Worm (Caenorhabditis elegans) whole organism, late embryonic: ENCODE measurements around the gene metl-2.
A peak's percentile ranks its signal among the peaks of the same experiment; 100 is the strongest.

ENCODE experiments used
- C38D4.7 ChIP-seq: fragments of 200-800 bp; sonication (Bioruptor generic); optimal IDR thresholded peaks from 2 replicates; lab custom pipeline; 2018; ENCODE audit warnings: mild to moderate bottlenecking, missing genetic modification characterization, moderate library complexity, missing compliant biosample characterization
- F13H6.1 ChIP-seq: sonication (generic microtip); optimal IDR thresholded peaks from 2 replicates; lab custom pipeline; 2016; ENCODE audit warnings: missing genetic modification characterization, missing compliant biosample characterization
- K09A11.1 ChIP-seq: sonication (generic microtip); optimal IDR thresholded peaks from 2 replicates; lab custom pipeline; 2017; ENCODE audit warnings: antibody characterized with exemption, mild to moderate bottlenecking, missing genetic modification characterization, missing compliant biosample characterization; ENCODE audit not compliant: insufficient read depth
- Y22D7AL.16 ChIP-seq: sonication (generic microtip); optimal IDR thresholded peaks from 2 replicates; lab custom pipeline; 2016; ENCODE audit warnings: missing genetic modification characterization, missing compliant biosample characterization
- ahr-1 ChIP-seq: sonication (generic microtip); optimal IDR thresholded peaks from 2 replicates; lab custom pipeline; 2016; ENCODE audit warnings: missing genetic modification characterization, missing compliant biosample characterization
- ama-1 ChIP-seq: fragments of 150-350 bp; optimal IDR thresholded peaks from 2 replicates; lab custom pipeline; 2014
- ceh-2 ChIP-seq: sonication (generic microtip); optimal IDR thresholded peaks from 2 replicates; lab custom pipeline; 2016; ENCODE audit warnings: missing genotype, missing genetic modification characterization, missing compliant biosample characterization
- ceh-31 ChIP-seq: sonication (generic microtip); optimal IDR thresholded peaks from 2 replicates; lab custom pipeline; 2016; ENCODE audit warnings: missing genetic modification characterization, missing compliant biosample characterization
- ceh-48 ChIP-seq: sonication (generic microtip); optimal IDR thresholded peaks from 2 replicates; lab custom pipeline; 2016; ENCODE audit warnings: missing genetic modification characterization, inconsistent platforms, missing compliant biosample characterization
- ceh-6 ChIP-seq: fragments of 200-800 bp; sonication (Bioruptor generic); optimal IDR thresholded peaks from 2 replicates; lab custom pipeline; 2018; ENCODE audit warnings: mild to moderate bottlenecking, missing genetic modification characterization, missing compliant biosample characterization
- ceh-9 ChIP-seq: sonication (generic microtip); optimal IDR thresholded peaks from 2 replicates; lab custom pipeline; 2016; ENCODE audit warnings: mild to moderate bottlenecking, missing genetic modification characterization, inconsistent platforms, missing compliant biosample characterization
- dmd-4 ChIP-seq: sonication (generic microtip); optimal IDR thresholded peaks from 2 replicates; lab custom pipeline; 2016; ENCODE audit warnings: borderline replicate concordance, missing genetic modification characterization, missing compliant biosample characterization
- elt-2 ChIP-seq: sonication (generic microtip); optimal IDR thresholded peaks from 2 replicates; lab custom pipeline; 2016; ENCODE audit warnings: missing genetic modification reagents, missing genetic modification characterization, missing compliant biosample characterization
- ets-4 ChIP-seq: sonication (generic microtip); optimal IDR thresholded peaks from 2 replicates; lab custom pipeline; 2016; ENCODE audit warnings: missing genetic modification characterization, missing compliant biosample characterization
- eyg-1 ChIP-seq: sonication (generic microtip); optimal IDR thresholded peaks from 2 replicates; lab custom pipeline; 2016; ENCODE audit warnings: missing genotype, missing genetic modification characterization, missing compliant biosample characterization
- fax-1 ChIP-seq: sonication (generic microtip); optimal IDR thresholded peaks from 2 replicates; lab custom pipeline; 2016; ENCODE audit warnings: missing genotype, missing genetic modification characterization, missing compliant biosample characterization
- fkh-10 ChIP-seq: fragments of 150-350 bp; optimal IDR thresholded peaks from 2 replicates; lab custom pipeline; 2014; ENCODE audit warnings: missing biosample characterization, missing genetic modification reagents, missing genetic modification characterization
- fkh-6 ChIP-seq: sonication (generic microtip); optimal IDR thresholded peaks from 2 replicates; lab custom pipeline; 2016; ENCODE audit warnings: missing genetic modification characterization, missing compliant biosample characterization
- lim-6 ChIP-seq: sonication (generic microtip); optimal IDR thresholded peaks from 2 replicates; lab custom pipeline; 2016; ENCODE audit warnings: missing genetic modification characterization, missing compliant biosample characterization
- mec-3 ChIP-seq: sonication (generic microtip); optimal IDR thresholded peaks from 2 replicates; lab custom pipeline; 2016; ENCODE audit warnings: borderline replicate concordance, missing genetic modification characterization, missing compliant biosample characterization
- nfya-1 ChIP-seq: sonication (generic microtip); optimal IDR thresholded peaks from 2 replicates; lab custom pipeline; 2017; ENCODE audit warnings: missing genetic modification characterization, mild to moderate bottlenecking, missing compliant biosample characterization, antibody characterized with exemption, moderate library complexity
- npax-4 ChIP-seq: sonication (generic microtip); optimal IDR thresholded peaks from 2 replicates; lab custom pipeline; 2016; ENCODE audit warnings: missing genetic modification characterization, missing compliant biosample characterization
- pag-3 ChIP-seq: sonication (generic microtip); optimal IDR thresholded peaks from 2 replicates; lab custom pipeline; 2016; ENCODE audit warnings: missing compliant biosample characterization, missing genetic modification characterization, borderline replicate concordance
- pax-1 ChIP-seq: fragments of 150-350 bp; optimal IDR thresholded peaks from 2 replicates; lab custom pipeline; 2014; ENCODE audit warnings: missing biosample characterization, missing genetic modification characterization
- pha-2 ChIP-seq: sonication (generic microtip); optimal IDR thresholded peaks from 2 replicates; lab custom pipeline; 2017; ENCODE audit warnings: mild to moderate bottlenecking, missing genetic modification characterization, missing compliant biosample characterization
- pros-1 ChIP-seq: fragments of 150-350 bp; optimal IDR thresholded peaks from 2 replicates; lab custom pipeline; 2014; ENCODE audit warnings: missing biosample characterization, missing genetic modification reagents, missing genetic modification characterization
- ref-2 ChIP-seq: sonication (generic microtip); optimal IDR thresholded peaks from 2 replicates; lab custom pipeline; 2016; ENCODE audit warnings: missing genetic modification characterization, missing compliant biosample characterization
- rnt-1 ChIP-seq: sonication (generic microtip); optimal IDR thresholded peaks from 2 replicates; lab custom pipeline; 2016; ENCODE audit warnings: missing genetic modification characterization, missing compliant biosample characterization
- sdc-2 ChIP-seq: sonication (generic microtip); optimal IDR thresholded peaks from 2 replicates; lab custom pipeline; 2016; ENCODE audit warnings: missing genotype, missing genetic modification characterization, missing compliant biosample characterization
- sox-2 ChIP-seq: fragments of 200-800 bp; sonication (Bioruptor generic); IDR thresholded peaks from 2 replicates; pipeline ENCODE4 v1.3.6; 2022; ENCODE audit warnings: missing genetic modification reagents, missing genetic modification characterization, missing compliant biosample characterization
- sox-4 ChIP-seq: sonication (generic microtip); optimal IDR thresholded peaks from 2 replicates; lab custom pipeline; 2017; ENCODE audit warnings: mild to moderate bottlenecking, missing genetic modification characterization, inconsistent platforms, missing compliant biosample characterization
- syd-9 ChIP-seq: sonication (generic microtip); optimal IDR thresholded peaks from 2 replicates; lab custom pipeline; 2016; ENCODE audit warnings: mild to moderate bottlenecking, missing genetic modification characterization, moderate library complexity, missing compliant biosample characterization
- unc-55 ChIP-seq: sonication (generic microtip); optimal IDR thresholded peaks from 2 replicates; lab custom pipeline; 2017; ENCODE audit warnings: missing biosample characterization, missing genetic modification reagents, missing genetic modification characterization

The metl-2 gene

DNA sequence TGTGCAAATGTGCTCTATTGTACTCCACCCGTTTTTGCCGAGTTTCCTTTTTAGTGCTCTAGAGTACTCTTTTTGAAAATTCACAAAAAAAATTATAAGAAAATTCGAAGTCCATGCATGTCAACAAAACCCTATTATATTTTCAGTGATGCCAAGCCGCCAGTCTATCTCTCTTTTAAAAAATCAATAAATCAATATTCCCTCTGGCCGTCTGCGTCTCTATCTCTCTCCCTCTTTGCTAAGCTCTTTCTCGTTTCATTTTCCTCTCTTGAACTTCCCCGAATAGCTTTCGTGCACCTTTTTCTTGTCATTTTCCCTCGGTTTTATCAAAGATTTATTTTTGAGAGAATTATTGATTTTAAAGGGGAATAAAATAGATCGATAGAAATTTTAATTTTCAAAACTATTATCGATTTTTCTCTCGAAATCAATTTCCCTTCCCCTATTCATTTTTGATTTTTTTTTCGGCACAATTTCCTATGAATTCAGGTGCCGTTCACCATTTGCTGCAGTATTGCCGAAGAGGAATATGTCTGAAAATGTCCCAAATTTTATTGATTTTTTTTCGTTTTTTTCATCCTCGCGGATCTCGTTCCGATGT lies 17.1 kb upstream of the metl-2 start:
- TF ChIP-seq mec-3 (tag; lab: Kevin White, UChicago) (no peak), lim-6 (no peak), ceh-48 (tag; lab: Kevin White, UChicago) (peak; percentile 42), nfya-1 (tag; lab: Kevin White, UChicago) (no peak)

DNA sequence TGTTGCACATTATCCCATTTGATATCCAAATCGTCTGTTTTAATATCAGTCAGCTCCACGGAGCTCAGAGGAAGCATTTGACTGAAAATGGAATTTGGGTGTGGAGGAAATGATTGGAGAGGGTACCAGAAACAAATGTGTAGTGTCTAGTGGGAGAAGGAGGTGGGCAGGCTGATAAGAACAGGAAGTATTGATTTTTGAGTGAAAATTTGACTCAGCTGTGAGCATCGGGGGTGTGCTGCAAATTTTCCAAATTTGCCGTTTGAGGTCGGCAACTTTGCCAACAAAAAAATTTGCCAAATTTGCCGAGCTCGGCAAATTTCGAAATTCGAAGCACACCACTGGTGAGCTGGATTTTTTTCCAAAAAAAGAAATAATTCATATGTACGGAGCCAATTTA lies 11.6 kb upstream of the metl-2 start, which contains the start of gene Y53F4B.1:
Gene Y53F4B.1 (minus strand): TSS at position 101 of the 400 bp plus-strand sequence.
- no peak for TF ChIP-seq K09A11.1

DNA sequence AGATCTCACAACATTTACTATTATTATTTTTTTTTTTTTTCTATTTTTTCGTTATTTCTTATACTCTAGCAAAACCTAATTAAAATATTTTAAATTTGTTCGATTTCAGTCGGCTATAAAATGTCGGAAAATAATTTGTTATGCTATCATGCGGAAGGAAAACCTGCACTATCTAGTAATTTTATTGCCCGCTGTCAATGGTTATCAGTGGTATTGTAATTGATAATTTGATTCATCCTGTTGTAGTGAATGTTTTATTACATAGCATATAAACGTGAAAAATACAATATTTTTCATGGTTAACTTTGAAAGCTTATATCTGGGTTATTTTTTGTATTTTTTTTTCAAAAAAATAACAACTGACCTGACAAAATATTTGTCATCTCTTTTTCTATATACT lies 10.4 kb upstream of the metl-2 start:
- TF ChIP-seq rnt-1 (tag; lab: Kevin White, UChicago) (no peak), eyg-1 (no peak), pha-2 (tag; lab: Kevin White, UChicago) (no peak), elt-2 (tag; lab: Kevin White, UChicago) (peak; percentile 77)

DNA sequence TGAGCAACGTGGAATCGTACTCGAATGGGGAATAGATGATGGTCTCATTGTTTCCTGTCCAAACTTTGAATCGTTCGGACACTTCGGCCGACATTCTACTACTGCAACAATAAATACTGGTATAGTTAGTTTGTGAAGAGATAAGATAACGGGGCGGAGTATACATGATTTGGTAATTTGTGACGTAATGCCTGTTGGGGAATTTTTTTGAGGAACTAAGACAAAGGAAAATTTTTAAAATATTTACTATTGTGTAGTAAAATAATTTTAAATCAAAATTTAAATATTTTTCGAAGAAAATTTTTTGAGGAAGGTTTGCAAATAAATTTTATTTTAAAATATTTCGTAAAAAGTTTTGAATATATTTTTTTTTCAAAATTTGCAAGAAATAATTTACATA lies 5.7 kb upstream of the metl-2 start, which contains the start of gene elo-9:
Gene elo-9 (minus strand): TSS at position 101 of the 400 bp plus-strand sequence.
- TF ChIP-seq ahr-1 (no peak), elt-2 (tag; lab: Kevin White, UChicago) (peak; percentile 17)

DNA sequence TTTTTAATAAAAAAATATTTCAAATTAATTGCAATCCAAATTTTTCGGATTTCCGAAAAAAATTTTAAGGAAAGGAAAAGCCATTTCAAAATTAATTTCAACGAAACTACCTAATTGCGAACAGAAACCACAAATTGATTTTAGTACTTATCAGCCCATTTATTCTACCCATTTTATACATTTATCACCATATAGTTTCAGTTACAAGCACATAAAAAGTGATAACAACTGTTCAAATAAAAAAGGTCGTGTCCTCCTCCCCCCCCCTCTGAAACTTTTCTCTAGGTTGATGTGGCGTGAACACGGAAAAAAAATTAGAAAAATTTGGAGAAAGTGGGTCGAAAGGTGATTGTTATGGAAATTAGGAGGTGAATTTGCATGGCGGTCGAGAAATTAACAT lies 4.8 kb upstream of the metl-2 start:
- TF ChIP-seq sdc-2 (tag; lab: Kevin White, UChicago) (no peak), elt-2 (tag; lab: Kevin White, UChicago) (peak; percentile 62)

DNA sequence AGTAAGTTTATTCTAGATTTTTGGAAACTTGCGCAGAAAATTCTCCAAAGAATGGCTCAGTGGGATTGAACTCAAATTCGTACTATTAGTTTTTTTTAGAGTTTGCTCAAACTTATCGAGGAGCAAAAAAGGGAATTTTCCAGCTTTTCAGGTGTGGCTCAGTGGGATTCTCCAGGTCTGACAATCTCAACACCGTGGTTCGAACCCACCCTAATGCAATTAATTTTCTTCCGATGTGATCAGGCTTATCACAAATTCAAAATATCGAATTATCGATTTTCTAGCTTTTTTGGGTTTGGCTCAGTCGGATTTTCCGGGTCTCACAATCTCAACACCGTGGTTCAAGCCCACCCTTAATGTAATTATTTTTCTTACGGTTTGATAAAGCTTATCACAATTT lies 3.3 kb upstream of the metl-2 start:
- TF ChIP-seq ref-2 (tag; lab: Kevin White, UChicago) (no peak), npax-4 (no peak), pros-1 (tag; lab: Kevin White, UChicago) (no peak), eyg-1 (no peak), fax-1 (tag; lab: Kevin White, UChicago) (no peak), K09A11.1 (no peak), pag-3 (tag; lab: Kevin White, UChicago) (no peak), pax-1 (no peak), ceh-2 (tag; lab: Kevin White, UChicago) (no peak), unc-55 (GFP tag; lab: Kevin White, UChicago) (no peak), fkh-6 (tag; lab: Kevin White, UChicago) (no peak), dmd-4 (tag; lab: Kevin White, UChicago) (no peak), sox-4 (tag; lab: Kevin White, UChicago) (no peak), C38D4.7 (GFP tag; lab: Kevin White, UChicago) (no peak), F13H6.1 (tag; lab: Kevin White, UChicago) (no peak), ceh-9 (tag; lab: Kevin White, UChicago) (no peak), ets-4 (tag; lab: Kevin White, UChicago) (no peak), ceh-6 (GFP tag; lab: Kevin White, UChicago) (no peak), sox-2 (no peak), Y22D7AL.16 (no peak)

DNA sequence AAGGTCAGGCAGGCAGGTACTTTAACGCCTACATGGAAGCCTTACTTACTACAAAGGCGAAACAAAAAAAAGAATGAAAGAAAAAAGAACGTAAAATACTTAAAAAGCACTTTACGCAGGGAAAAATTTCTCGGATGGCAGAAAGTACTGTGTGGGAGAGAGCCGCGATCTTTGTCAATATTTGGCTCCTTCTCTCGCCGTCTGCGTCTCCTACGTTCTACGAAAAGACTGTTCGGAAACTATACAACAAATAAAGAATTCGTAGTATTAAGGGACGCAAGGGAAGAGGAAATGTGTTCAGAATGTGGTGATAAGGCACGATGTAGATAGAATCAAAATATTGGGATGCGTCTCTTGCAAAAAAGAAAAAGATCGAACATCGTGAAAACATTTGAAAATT lies 2.6 kb upstream of the metl-2 start:
- TF ChIP-seq ama-1 (lab: Kevin White, UChicago) (no peak), fkh-10 (GFP tag; lab: Kevin White, UChicago) (no peak), ceh-2 (tag; lab: Kevin White, UChicago) (no peak), ceh-31 (tag; lab: Kevin White, UChicago) (no peak), sdc-2 (tag; lab: Kevin White, UChicago) (no peak), syd-9 (tag; lab: Kevin White, UChicago) (no peak)
